Worm (Caenorhabditis elegans): ENCODE measurements around the gene rgs-4.

DNA sequence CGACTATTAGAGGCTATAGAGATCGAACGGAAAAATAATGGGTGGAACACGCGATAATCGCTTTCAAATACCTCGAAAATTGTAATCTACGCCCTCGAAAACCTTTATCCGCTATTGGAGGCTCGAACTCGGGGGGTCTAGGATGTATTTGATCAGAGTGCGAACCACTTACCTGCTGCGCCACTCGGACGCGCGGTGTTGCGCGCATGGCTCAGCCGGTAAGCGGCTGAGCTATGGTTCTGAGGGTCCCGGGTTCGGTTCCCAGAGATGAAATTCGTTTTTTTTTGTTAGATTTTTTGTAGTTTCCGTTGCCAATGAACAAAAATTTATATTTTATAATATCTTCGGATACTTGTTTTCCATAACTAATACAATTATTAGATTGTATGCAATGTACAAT, 13.6 kb downstream of the rgs-4 start:
- no peak for TF ChIP-seq cog-1 (tag; optimal IDR thresholded peaks at IDR 0.05)
- TF ChIP-seq ztf-23 (GFP tag; IDR thresholded peaks at IDR 0.05), result no peak
- no peak for TF ChIP-seq ztf-29 (GFP tag; IDR thresholded peaks at IDR 0.05)
